Worm (Caenorhabditis elegans) whole organism, L4/young adult: Measurements from ENCODE around the gene T19D2.3.

Source experiments
- W03F9.2 ChIP-seq: fragments of 150-350 bp; optimal IDR thresholded peaks from 2 replicates; lab custom pipeline; 2014; ENCODE audit warnings: missing biosample characterization, missing genetic modification characterization
- dao-5 ChIP-seq: sonication (generic microtip); optimal IDR thresholded peaks from 2 replicates; lab custom pipeline; 2016; ENCODE audit warnings: missing genotype, missing genetic modification characterization, moderate library complexity, missing compliant biosample characterization
- him-1 ChIP-seq: sonication (generic microtip); optimal IDR thresholded peaks from 2 replicates; lab custom pipeline; 2016; ENCODE audit warnings: missing genotype, missing genetic modification reagents, missing genetic modification characterization, missing compliant biosample characterization

The T19D2.3 gene

ce11 chrX:3988575-3988974 is 49.5 kb downstream of the T19D2.3 start:
- no peak for TF ChIP-seq W03F9.2 (tag; lab: Kevin White, UChicago)
- no peak for TF ChIP-seq dao-5 (tag; lab: Kevin White, UChicago)
- TF ChIP-seq him-1 (tag; lab: Kevin White, UChicago) = no peak
